Worm (Caenorhabditis elegans) whole organism, L1 larva: ENCODE measurements around the gene B0250.7.
"Not testable (repeated sequence)": the region's sequence is repeated elsewhere in the genome, so short reads cannot be mapped to it uniquely, and the experiment has no call there.

Source experiments
- F16B12.6 ChIP-seq: fragments of 150-350 bp; optimal IDR thresholded peaks from 2 replicates; lab custom pipeline; 2014; ENCODE audit warnings: missing biosample characterization, missing genetic modification characterization
- blmp-1 ChIP-seq: fragments of 150-350 bp; optimal IDR thresholded peaks from 2 replicates; lab custom pipeline; 2014; ENCODE audit warnings: missing biosample characterization, missing genetic modification characterization
- ceh-82 ChIP-seq, 3 experiments: fragments of 150-350 bp in 1 of 3; sonication (generic microtip) in 2 of 3; optimal IDR thresholded peaks; 2 replicates each; lab custom pipeline; 2014 to 2017; ENCODE audit warnings: missing biosample characterization in 3 of 3, missing genetic modification characterization in 3 of 3
- ceh-88 ChIP-seq: fragments of 200-800 bp; sonication (Bioruptor generic); IDR thresholded peaks from 2 replicates; pipeline ENCODE4 v1.3.6; 2022; ENCODE audit warnings: missing genetic modification characterization, missing compliant biosample characterization
- ceh-90 ChIP-seq: sonication (generic microtip); optimal IDR thresholded peaks from 2 replicates; lab custom pipeline; 2016; ENCODE audit warnings: missing genetic modification characterization, missing compliant biosample characterization
- efl-1 ChIP-seq, 4 experiments: fragments of 150-350 bp; optimal IDR thresholded peaks in 3 of 4; peaks in 1 of 4; 1 replicate in 1 of 4; 2 replicates in 3 of 4; lab custom pipeline; 2014; ENCODE audit warnings: missing biosample characterization in 2 of 4, missing genetic modification characterization in 2 of 4, missing genetic modification reagents in 2 of 4
- efl-3 ChIP-seq: fragments of 200-800 bp; sonication (Bioruptor generic); optimal IDR thresholded peaks from 2 replicates; lab custom pipeline; 2018; ENCODE audit warnings: mild to moderate bottlenecking, missing genetic modification characterization, missing compliant biosample characterization
- elt-2 ChIP-seq: sonication (generic microtip); optimal IDR thresholded peaks from 2 replicates; lab custom pipeline; 2016; ENCODE audit warnings: missing genetic modification characterization, mild to moderate bottlenecking, inconsistent platforms, missing compliant biosample characterization, missing genetic modification reagents
- fkh-8 ChIP-seq: sonication (generic microtip); optimal IDR thresholded peaks from 2 replicates; lab custom pipeline; 2016; ENCODE audit warnings: mild to moderate bottlenecking, missing genetic modification characterization, missing compliant biosample characterization
- grh-1 ChIP-seq: fragments of 200-800 bp; sonication (Bioruptor generic); IDR thresholded peaks from 2 replicates; pipeline ENCODE4 v1.3.6; 2022; ENCODE audit warnings: missing genetic modification reagents, missing genetic modification characterization, missing compliant biosample characterization
- irx-1 ChIP-seq: sonication (generic microtip); optimal IDR thresholded peaks from 2 replicates; lab custom pipeline; 2016; ENCODE audit warnings: missing genetic modification characterization, missing compliant biosample characterization
- lin-13 ChIP-seq: fragments of 150-350 bp; optimal IDR thresholded peaks from 2 replicates; lab custom pipeline; 2014; ENCODE audit warnings: missing biosample characterization, missing genetic modification reagents, missing genetic modification characterization
- lin-14 ChIP-seq: fragments of 200-800 bp; sonication (Bioruptor generic); optimal IDR thresholded peaks from 2 replicates; lab custom pipeline; 2018; ENCODE audit warnings: mild to moderate bottlenecking, missing genetic modification characterization, moderate library complexity, missing compliant biosample characterization
- lin-35 ChIP-seq, 2 experiments: fragments of 150-350 bp; optimal IDR thresholded peaks; 2 replicates each; lab custom pipeline; 2014; ENCODE audit warnings: missing biosample characterization in 2 of 2, missing genetic modification characterization in 2 of 2, missing genetic modification reagents in 2 of 2
- lsy-2 ChIP-seq, 2 experiments: fragments of 150-350 bp; optimal IDR thresholded peaks; 2 replicates each; lab custom pipeline; 2014; ENCODE audit warnings: missing biosample characterization in 2 of 2, missing genetic modification characterization in 2 of 2
- mdl-1 ChIP-seq, 2 experiments: fragments of 150-350 bp; optimal IDR thresholded peaks; 2 replicates each; lab custom pipeline; 2014 to 2017; ENCODE audit warnings: missing biosample characterization in 2 of 2, missing genetic modification characterization in 2 of 2, inconsistent platforms in 1 of 2
- mef-2 ChIP-seq: fragments of 150-350 bp; optimal IDR thresholded peaks from 2 replicates; lab custom pipeline; 2014; ENCODE audit warnings: missing biosample characterization, missing genetic modification characterization
- mep-1 ChIP-seq: fragments of 150-350 bp; optimal IDR thresholded peaks from 2 replicates; lab custom pipeline; 2014; ENCODE audit warnings: missing biosample characterization, missing genetic modification characterization
- nhr-12 ChIP-seq: sonication (generic microtip); optimal IDR thresholded peaks from 2 replicates; lab custom pipeline; 2017; ENCODE audit warnings: missing biosample characterization, missing genetic modification characterization
- nhr-71 ChIP-seq: sonication (generic microtip); optimal IDR thresholded peaks from 2 replicates; lab custom pipeline; 2016; ENCODE audit warnings: mild to moderate bottlenecking, missing genetic modification characterization, moderate library complexity, missing compliant biosample characterization
- nhr-77 ChIP-seq: fragments of 150-350 bp; optimal IDR thresholded peaks from 2 replicates; lab custom pipeline; 2014; ENCODE audit warnings: missing biosample characterization, missing genetic modification characterization
- nhr-84 ChIP-seq: sonication (generic microtip); optimal IDR thresholded peaks from 2 replicates; lab custom pipeline; 2017; ENCODE audit warnings: missing biosample characterization, missing genetic modification characterization
- nhr-85 ChIP-seq: sonication (generic microtip); peaks from one replicate; lab custom pipeline; 2016; ENCODE audit warnings: missing genetic modification characterization, inconsistent platforms, missing compliant biosample characterization
- skn-1 ChIP-seq: fragments of 150-350 bp; optimal IDR thresholded peaks from 2 replicates; lab custom pipeline; 2014; ENCODE audit warnings: missing biosample characterization, missing genetic modification characterization
- snu-23 ChIP-seq: sonication (generic microtip); optimal IDR thresholded peaks from 2 replicates; lab custom pipeline; 2016; ENCODE audit warnings: missing genetic modification characterization, missing compliant biosample characterization
- sox-4 ChIP-seq: sonication (generic microtip); optimal IDR thresholded peaks from 2 replicates; lab custom pipeline; 2016; ENCODE audit warnings: missing genetic modification characterization, missing compliant biosample characterization
- swsn-7 ChIP-seq: sonication (generic microtip); optimal IDR thresholded peaks from 2 replicates; lab custom pipeline; 2016; ENCODE audit warnings: missing genetic modification characterization, missing compliant biosample characterization
- tbx-2 ChIP-seq: sonication (generic microtip); optimal IDR thresholded peaks from 2 replicates; lab custom pipeline; 2016; ENCODE audit warnings: missing genetic modification characterization, missing compliant biosample characterization
- tlp-1 ChIP-seq: fragments of 150-350 bp; optimal IDR thresholded peaks from 2 replicates; lab custom pipeline; 2014; ENCODE audit warnings: missing biosample characterization, missing genetic modification characterization
- unc-30 ChIP-seq: sonication (generic microtip); optimal IDR thresholded peaks from 2 replicates; lab custom pipeline; 2017; ENCODE audit warnings: missing biosample characterization, missing genetic modification characterization
- unc-86 ChIP-seq: sonication (generic microtip); optimal IDR thresholded peaks from 2 replicates; lab custom pipeline; 2016; ENCODE audit warnings: missing genetic modification characterization, missing compliant biosample characterization
- zag-1 ChIP-seq: fragments of 150-350 bp; optimal IDR thresholded peaks from 2 replicates; lab custom pipeline; 2014; ENCODE audit warnings: missing biosample characterization, missing genetic modification characterization
- zip-4 ChIP-seq: fragments of 200-800 bp; sonication (Bioruptor generic); optimal IDR thresholded peaks from 2 replicates; lab custom pipeline; 2018; ENCODE audit warnings: mild to moderate bottlenecking, missing genetic modification characterization, moderate library complexity, missing compliant biosample characterization

B0250.7 gene

ce11 chrV:20513661-20514060 is 37.8 kb upstream of the B0250.7 start, which contains the start of gene Y38H6C.8:
Gene Y38H6C.8, plus strand, starts transcription at chrV:20513961.
- not testable (repeated sequence) for TF ChIP-seq nhr-84 (tag; lab: Kevin White, UChicago); efl-3 (GFP tag; lab: Kevin White, UChicago); lin-13
- TF ChIP-seq, all 84 proteins: peak for 0; not testable (repeated sequence) for 84

- TF ChIP-seq tlp-1 = no peak
- no peak for TF ChIP-seq efl-1 (optimal IDR thresholded peaks at IDR 0.05; lab: Kevin White, UChicago)
- TF ChIP-seq efl-1 (GFP tag; optimal IDR thresholded peaks at IDR 0.05 in 1 of 2; lab: Kevin White, UChicago) = peak in 1 of 2 experiments; percentile 52
Measured at ce11 chrV:20509427-20509826, 33.6 kb upstream of the B0250.7 start.

- TF ChIP-seq nhr-85 (tag; lab: Kevin White, UChicago) = peak; percentile 16
- no peak for TF ChIP-seq mep-1 (tag; lab: Kevin White, UChicago)
Measured at ce11 chrV:20506542-20506941, 30.7 kb upstream of the B0250.7 start.

ce11 chrV:20504997-20505396 is 29.1 kb upstream of the B0250.7 start, which contains the start of gene Y38H6C.4:
Gene Y38H6C.4, minus strand, starts transcription at chrV:20505097.
- TF ChIP-seq lin-35 (GFP tag; optimal IDR thresholded peaks at IDR 0.05; lab: Kevin White, UChicago) (no peak), nhr-85 (tag; lab: Kevin White, UChicago) (no peak), zag-1 (tag; lab: Kevin White, UChicago) (no peak), ceh-82 (tag; optimal IDR thresholded peaks at IDR 0.05; lab: Kevin White, UChicago) (no peak)

- TF ChIP-seq efl-1 (optimal IDR thresholded peaks at IDR 0.05; lab: Kevin White, UChicago) (no peak), efl-1 (GFP tag; optimal IDR thresholded peaks at IDR 0.05 in 1 of 2; lab: Kevin White, UChicago) (peak in 1 of 2 experiments; percentile 1), fkh-8 (tag; lab: Kevin White, UChicago) (peak; percentile 14), ceh-88 (GFP tag; lab: Robert Waterston, UW) (no peak)
Measured at ce11 chrV:20500405-20500804, 24.5 kb upstream of the B0250.7 start, which contains the start of gene dct-14. Gene dct-14, minus strand, starts transcription at chrV:20500505.

- TF ChIP-seq mef-2 (tag; lab: Kevin White, UChicago) (no peak), zip-4 (GFP tag; lab: Kevin White, UChicago) (no peak), irx-1 (tag; lab: Kevin White, UChicago) (no peak), skn-1 (no peak), nhr-77 (tag; lab: Kevin White, UChicago) (no peak), snu-23 (GFP tag; lab: Kevin White, UChicago) (no peak), lsy-2 (tag; optimal IDR thresholded peaks at IDR 0.05; lab: Kevin White, UChicago) (no peak), tbx-2 (tag; lab: Kevin White, UChicago) (no peak), unc-30 (tag; lab: Kevin White, UChicago) (no peak), lin-14 (no peak), nhr-12 (tag; lab: Kevin White, UChicago) (no peak), unc-86 (tag; lab: Kevin White, UChicago) (no peak), ceh-90 (tag; lab: Kevin White, UChicago) (no peak), blmp-1 (tag; lab: Kevin White, UChicago) (no peak), F16B12.6 (tag; lab: Kevin White, UChicago) (no peak), grh-1 (no peak), zag-1 (tag; lab: Kevin White, UChicago) (no peak)
- TF ChIP-seq, all 84 proteins: peak for 0
Measured at ce11 chrV:20499642-20500041, 23.8 kb upstream of the B0250.7 start.

ce11 chrV:20498980-20499379 is 23.1 kb upstream of the B0250.7 start, which contains the start of gene dct-16:
Gene dct-16, minus strand, starts transcription at chrV:20499057.
- TF ChIP-seq swsn-7 = no peak
- peak in 1 of 2 experiments; percentile 15 for TF ChIP-seq lin-35 (GFP tag; optimal IDR thresholded peaks at IDR 0.05; lab: Kevin White, UChicago)
- peak; percentile 72 for TF ChIP-seq elt-2 (tag; lab: Kevin White, UChicago)
- peak; percentile 18 for TF ChIP-seq nhr-71 (tag; lab: Kevin White, UChicago)
- TF ChIP-seq lin-14 = peak; percentile 15
- no peak for TF ChIP-seq irx-1 (tag; lab: Kevin White, UChicago)
- TF ChIP-seq sox-4 = no peak
- peak in 1 of 2 experiments; percentile 12 for TF ChIP-seq mdl-1 (tag; optimal IDR thresholded peaks at IDR 0.05; lab: Kevin White, UChicago)
